Worm (Caenorhabditis elegans) whole organism, late embryonic: ENCODE results near the gene emb-30.

ENCODE experiments used
- C38D4.7 ChIP-seq: fragments of 200-800 bp; sonication (Bioruptor generic); optimal IDR thresholded peaks from 2 replicates; lab custom pipeline; 2018; ENCODE audit warnings: mild to moderate bottlenecking, missing genetic modification characterization, moderate library complexity, missing compliant biosample characterization
- F13H6.1 ChIP-seq: sonication (generic microtip); optimal IDR thresholded peaks from 2 replicates; lab custom pipeline; 2016; ENCODE audit warnings: missing genetic modification characterization, missing compliant biosample characterization
- K02D7.2 ChIP-seq: sonication (generic microtip); optimal IDR thresholded peaks from 2 replicates; lab custom pipeline; 2017; ENCODE audit warnings: mild to moderate bottlenecking, missing genetic modification characterization, missing compliant biosample characterization
- T23F11.4 ChIP-seq: fragments of 200-800 bp; sonication (Bioruptor generic); optimal IDR thresholded peaks from 2 replicates; lab custom pipeline; 2018; ENCODE audit warnings: mild to moderate bottlenecking, missing genetic modification characterization, missing compliant biosample characterization
- Y22D7AL.16 ChIP-seq: sonication (generic microtip); optimal IDR thresholded peaks from 2 replicates; lab custom pipeline; 2016; ENCODE audit warnings: missing genetic modification characterization, missing compliant biosample characterization
- ama-1 ChIP-seq: fragments of 150-350 bp; optimal IDR thresholded peaks from 2 replicates; lab custom pipeline; 2014
- ceh-18 ChIP-seq: sonication (generic microtip); optimal IDR thresholded peaks from 2 replicates; lab custom pipeline; 2016; ENCODE audit warnings: missing genetic modification characterization, missing compliant biosample characterization
- ceh-22 ChIP-seq: sonication (generic microtip); optimal IDR thresholded peaks from 2 replicates; lab custom pipeline; 2017; ENCODE audit warnings: missing biosample characterization, missing genetic modification characterization
- ceh-24 ChIP-seq: sonication (generic microtip); optimal IDR thresholded peaks from 2 replicates; lab custom pipeline; 2016; ENCODE audit warnings: mild to moderate bottlenecking, missing genetic modification characterization, missing compliant biosample characterization
- ceh-30 ChIP-seq: fragments of 150-350 bp; optimal IDR thresholded peaks from 2 replicates; lab custom pipeline; 2014; ENCODE audit warnings: missing biosample characterization, missing genetic modification characterization
- ceh-31 ChIP-seq: sonication (generic microtip); optimal IDR thresholded peaks from 2 replicates; lab custom pipeline; 2016; ENCODE audit warnings: missing genetic modification characterization, missing compliant biosample characterization
- ceh-34 ChIP-seq: sonication (generic microtip); optimal IDR thresholded peaks from 2 replicates; lab custom pipeline; 2016; ENCODE audit warnings: mild to moderate bottlenecking, missing genetic modification characterization, missing compliant biosample characterization
- ceh-45 ChIP-seq: fragments of 200-800 bp; sonication (Bioruptor generic); IDR thresholded peaks from 2 replicates; pipeline ENCODE4 v1.3.6; 2022; ENCODE audit warnings: missing genetic modification reagents, missing genetic modification characterization, missing compliant biosample characterization
- ceh-6 ChIP-seq: fragments of 200-800 bp; sonication (Bioruptor generic); optimal IDR thresholded peaks from 2 replicates; lab custom pipeline; 2018; ENCODE audit warnings: mild to moderate bottlenecking, missing genetic modification characterization, missing compliant biosample characterization
- che-1 ChIP-seq: sonication (generic microtip); optimal IDR thresholded peaks from 2 replicates; lab custom pipeline; 2016; ENCODE audit warnings: mild to moderate bottlenecking, missing genetic modification characterization, missing compliant biosample characterization
- elt-2 ChIP-seq: sonication (generic microtip); optimal IDR thresholded peaks from 2 replicates; lab custom pipeline; 2016; ENCODE audit warnings: missing genetic modification reagents, missing genetic modification characterization, missing compliant biosample characterization
- ets-4 ChIP-seq: sonication (generic microtip); optimal IDR thresholded peaks from 2 replicates; lab custom pipeline; 2016; ENCODE audit warnings: missing genetic modification characterization, missing compliant biosample characterization
- fax-1 ChIP-seq: sonication (generic microtip); optimal IDR thresholded peaks from 2 replicates; lab custom pipeline; 2016; ENCODE audit warnings: missing genotype, missing genetic modification characterization, missing compliant biosample characterization
- fkh-10 ChIP-seq: fragments of 150-350 bp; optimal IDR thresholded peaks from 2 replicates; lab custom pipeline; 2014; ENCODE audit warnings: missing biosample characterization, missing genetic modification reagents, missing genetic modification characterization
- gmeb-2 ChIP-seq: sonication (generic microtip); optimal IDR thresholded peaks from 2 replicates; lab custom pipeline; 2016; ENCODE audit warnings: missing genetic modification characterization, inconsistent platforms, missing compliant biosample characterization
- hlh-13 ChIP-seq: fragments of 200-800 bp; sonication (Bioruptor generic); optimal IDR thresholded peaks from 2 replicates; lab custom pipeline; 2018; ENCODE audit warnings: mild to moderate bottlenecking, missing genetic modification characterization, missing compliant biosample characterization
- hlh-15 ChIP-seq: sonication (generic microtip); optimal IDR thresholded peaks from 2 replicates; lab custom pipeline; 2016; ENCODE audit warnings: missing genetic modification characterization, missing compliant biosample characterization
- hlh-30 ChIP-seq: sonication (generic microtip); optimal IDR thresholded peaks from 2 replicates; lab custom pipeline; 2017; ENCODE audit warnings: antibody characterized with exemption, missing genetic modification characterization, missing compliant biosample characterization; ENCODE audit not compliant: insufficient read depth
- hlh-6 ChIP-seq: sonication (generic microtip); optimal IDR thresholded peaks from 2 replicates; lab custom pipeline; 2016; ENCODE audit warnings: missing genotype, missing genetic modification characterization, missing compliant biosample characterization
- hlh-8 ChIP-seq: sonication (generic microtip); optimal IDR thresholded peaks from 2 replicates; lab custom pipeline; 2016; ENCODE audit warnings: missing genotype, missing genetic modification characterization, missing compliant biosample characterization
- lim-6 ChIP-seq: sonication (generic microtip); optimal IDR thresholded peaks from 2 replicates; lab custom pipeline; 2016; ENCODE audit warnings: missing genetic modification characterization, missing compliant biosample characterization
- madf-2 ChIP-seq: sonication (generic microtip); optimal IDR thresholded peaks from 2 replicates; lab custom pipeline; 2017; ENCODE audit warnings: missing genetic modification characterization, missing compliant biosample characterization
- mec-3 ChIP-seq: sonication (generic microtip); optimal IDR thresholded peaks from 2 replicates; lab custom pipeline; 2016; ENCODE audit warnings: borderline replicate concordance, missing genetic modification characterization, missing compliant biosample characterization
- nfya-1 ChIP-seq: sonication (generic microtip); optimal IDR thresholded peaks from 2 replicates; lab custom pipeline; 2017; ENCODE audit warnings: missing genetic modification characterization, mild to moderate bottlenecking, missing compliant biosample characterization, antibody characterized with exemption, moderate library complexity
- nhr-11 ChIP-seq: fragments of 150-350 bp; optimal IDR thresholded peaks from 2 replicates; lab custom pipeline; 2014; ENCODE audit warnings: missing biosample characterization, missing genetic modification characterization
- pha-4 ChIP-seq: fragments of 150-350 bp; optimal IDR thresholded peaks from 2 replicates; lab custom pipeline; 2018; ENCODE audit warnings: missing biosample characterization, missing genetic modification reagents, missing genetic modification characterization
- pros-1 ChIP-seq: fragments of 150-350 bp; optimal IDR thresholded peaks from 2 replicates; lab custom pipeline; 2014; ENCODE audit warnings: missing biosample characterization, missing genetic modification reagents, missing genetic modification characterization
- tbx-7 ChIP-seq: sonication (generic microtip); optimal IDR thresholded peaks from 2 replicates; lab custom pipeline; 2016; ENCODE audit warnings: missing genotype, missing genetic modification characterization, missing compliant biosample characterization
- ttx-3 ChIP-seq: sonication (generic microtip); optimal IDR thresholded peaks from 2 replicates; lab custom pipeline; 2016; ENCODE audit warnings: missing genetic modification reagents, missing genetic modification characterization, missing compliant biosample characterization
- unc-3 ChIP-seq, 2 experiments: fragments of 200-800 bp in 1 of 2; sonication (Bioruptor generic) in 1 of 2; sonication (generic microtip) in 1 of 2; conservative IDR thresholded peaks in 1 of 2; optimal IDR thresholded peaks in 1 of 2; 2 replicates each; pipeline versions ENCODE4 v1.3.6 to Lab custom; 2016 to 2022; ENCODE audit warnings: missing compliant biosample characterization in 2 of 2, missing genetic modification characterization in 2 of 2, missing genetic modification reagents in 1 of 2
- unc-42 ChIP-seq: sonication (generic microtip); optimal IDR thresholded peaks from 2 replicates; lab custom pipeline; 2016; ENCODE audit warnings: missing genotype, missing genetic modification characterization, missing compliant biosample characterization
- unc-55 ChIP-seq: sonication (generic microtip); optimal IDR thresholded peaks from 2 replicates; lab custom pipeline; 2017; ENCODE audit warnings: missing biosample characterization, missing genetic modification reagents, missing genetic modification characterization
- unc-86 ChIP-seq: sonication (generic microtip); optimal IDR thresholded peaks from 2 replicates; lab custom pipeline; 2016; ENCODE audit warnings: missing genetic modification characterization, missing compliant biosample characterization
- zip-5 ChIP-seq: sonication (generic microtip); optimal IDR thresholded peaks from 2 replicates; lab custom pipeline; 2016; ENCODE audit warnings: missing genetic modification characterization, missing compliant biosample characterization

The emb-30 gene

DNA sequence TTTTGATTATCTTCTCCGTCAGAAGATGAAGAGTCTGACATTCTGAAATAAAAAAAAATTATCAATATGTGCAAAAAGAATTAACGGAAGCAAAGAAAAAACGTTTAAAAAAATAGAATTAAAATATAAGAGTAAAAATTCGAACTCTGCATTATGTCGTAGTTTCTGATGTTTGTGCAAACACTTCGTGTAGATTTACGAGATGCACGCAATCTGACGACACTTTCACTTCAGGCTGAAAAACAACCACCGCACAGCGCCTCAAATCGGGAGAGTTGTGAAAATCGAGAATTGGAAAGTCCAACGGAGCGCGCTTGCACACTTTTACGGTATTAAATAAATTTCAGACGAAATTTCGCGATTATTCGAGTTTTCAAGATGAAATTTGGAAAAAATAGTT, 34.7 kb downstream of the emb-30 start, which contains the start of gene T26G10.1:
T26G10.1 (minus strand) TSS at position 42 of the 400 bp plus-strand sequence.
- no peak for TF ChIP-seq ceh-18 (tag; lab: Kevin White, UChicago)
- no peak for TF ChIP-seq ceh-24 (tag; lab: Kevin White, UChicago)
- TF ChIP-seq ceh-31 (tag; lab: Kevin White, UChicago) = peak; percentile 4
- no peak for TF ChIP-seq ama-1 (lab: Kevin White, UChicago)
- no peak for TF ChIP-seq ceh-22 (tag; lab: Kevin White, UChicago)
- TF ChIP-seq K02D7.2 (tag; lab: Kevin White, UChicago) = no peak
- no peak for TF ChIP-seq ttx-3
- TF ChIP-seq pros-1 (tag; lab: Kevin White, UChicago) = no peak
- TF ChIP-seq nfya-1 (tag; lab: Kevin White, UChicago) = peak; percentile 13
- no peak for TF ChIP-seq hlh-15 (tag; lab: Kevin White, UChicago)
- no peak for TF ChIP-seq gmeb-2 (tag; lab: Kevin White, UChicago)
- peak; percentile 20 for TF ChIP-seq elt-2 (tag; lab: Kevin White, UChicago)
- TF ChIP-seq unc-42 (tag; lab: Kevin White, UChicago) = peak; percentile 9
- TF ChIP-seq ceh-45 (GFP tag; lab: Robert Waterston, UW) = no peak
- TF ChIP-seq fax-1 (tag; lab: Kevin White, UChicago) = no peak

DNA sequence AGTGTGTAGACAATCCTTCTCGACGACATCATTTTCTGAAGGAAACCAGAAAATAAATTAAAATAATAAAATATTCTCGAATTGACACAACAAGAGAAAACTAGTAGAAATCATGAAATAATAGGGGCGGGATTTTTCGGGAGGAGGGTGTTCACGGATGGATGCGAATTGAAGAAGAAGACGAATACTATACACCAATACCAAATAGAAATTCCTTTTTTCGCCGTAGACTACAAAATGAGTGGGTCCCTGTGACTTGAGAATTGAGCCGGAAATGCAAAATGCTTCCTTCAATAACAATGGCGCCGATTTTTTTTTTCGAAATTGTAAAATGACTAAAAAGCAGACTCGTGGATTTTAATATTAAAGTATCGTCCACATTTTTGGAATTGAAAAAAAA, 40.2 kb downstream of the emb-30 start, which contains the start of gene nlp-48:
nlp-48 (minus strand) TSS at position 101 of the 400 bp plus-strand sequence.
- TF ChIP-seq C38D4.7 (no peak), madf-2 (tag; lab: Kevin White, UChicago) (no peak), pha-4 (tag; lab: Kevin White, UChicago) (no peak), Y22D7AL.16 (tag; lab: Kevin White, UChicago) (no peak), unc-42 (tag; lab: Kevin White, UChicago) (no peak), unc-86 (no peak), lim-6 (tag; lab: Kevin White, UChicago) (no peak), che-1 (tag; lab: Kevin White, UChicago) (no peak), nhr-11 (tag; lab: Kevin White, UChicago) (no peak), T23F11.4 (GFP tag; lab: Kevin White, UChicago) (no peak), F13H6.1 (tag; lab: Kevin White, UChicago) (no peak), unc-3 (GFP tag; conservative IDR thresholded peaks at IDR 0.05; lab: Robert Waterston, UW) (no peak), unc-3 (tag; optimal IDR thresholded peaks at IDR 0.05; lab: Kevin White, UChicago) (no peak), hlh-15 (tag; lab: Kevin White, UChicago) (no peak), ceh-6 (no peak), tbx-7 (tag; lab: Kevin White, UChicago) (no peak), ceh-30 (tag; lab: Kevin White, UChicago) (no peak), nfya-1 (tag; lab: Kevin White, UChicago) (no peak), hlh-6 (tag; lab: Kevin White, UChicago) (no peak)

- TF ChIP-seq ets-4 (tag; lab: Kevin White, UChicago) (no peak), nfya-1 (tag; lab: Kevin White, UChicago) (peak; percentile 31), ceh-6 (no peak)
Measured at ce11 chrIII:9393114-9393780, 48.0 kb downstream of the emb-30 start, which contains the start of the genes gpr-2 and rgr-1. TSS of gene gpr-2 (minus strand) at chrIII:9393164. TSS of gene rgr-1 (plus strand) at chrIII:9393730.

ce11 chrIII:9390924-9391323, 50.3 kb downstream of the emb-30 start:
- TF ChIP-seq ets-4 (tag; lab: Kevin White, UChicago) (no peak), tbx-7 (tag; lab: Kevin White, UChicago) (no peak), hlh-8 (tag; lab: Kevin White, UChicago) (no peak), zip-5 (tag; lab: Kevin White, UChicago) (no peak), ama-1 (lab: Kevin White, UChicago) (no peak), unc-55 (GFP tag; lab: Kevin White, UChicago) (no peak), hlh-30 (no peak), mec-3 (tag; lab: Kevin White, UChicago) (no peak), ceh-34 (tag; lab: Kevin White, UChicago) (no peak), elt-2 (tag; lab: Kevin White, UChicago) (no peak), unc-86 (no peak), pros-1 (tag; lab: Kevin White, UChicago) (no peak), pha-4 (tag; lab: Kevin White, UChicago) (no peak), fkh-10 (GFP tag; lab: Kevin White, UChicago) (no peak), madf-2 (tag; lab: Kevin White, UChicago) (no peak), hlh-13 (GFP tag; lab: Kevin White, UChicago) (no peak)
